Fruit fly (Drosophila melanogaster) whole organism: ENCODE measurements around the gene GNBP1.

Experiments used
- CG8478 ChIP-seq: fragments of >200 bp; optimal IDR thresholded peaks from 2 replicates; lab custom pipeline; 2018; ENCODE audit warnings: inconsistent platforms
- Dll ChIP-seq: fragments of >200 bp; optimal IDR thresholded peaks from 2 replicates; lab custom pipeline; 2017
- EcR ChIP-seq, 2 experiments: fragments of >200 bp; optimal IDR thresholded peaks; 2 replicates each; lab custom pipeline; 2017; ENCODE audit warnings: missing biosample characterization in 2 of 2, missing genetic modification characterization in 2 of 2, missing genetic modification reagents in 2 of 2
- pan ChIP-seq: fragments of >200 bp; optimal IDR thresholded peaks from 2 replicates; lab custom pipeline; 2017
- psq ChIP-seq: fragments of >200 bp; optimal IDR thresholded peaks from 2 replicates; lab custom pipeline; 2017
- usp ChIP-seq: fragments of >200 bp; optimal IDR thresholded peaks from 2 replicates; lab custom pipeline; 2017; ENCODE audit warnings: missing biosample characterization, missing genetic modification characterization, mixed read lengths

Gene GNBP1

DNA sequence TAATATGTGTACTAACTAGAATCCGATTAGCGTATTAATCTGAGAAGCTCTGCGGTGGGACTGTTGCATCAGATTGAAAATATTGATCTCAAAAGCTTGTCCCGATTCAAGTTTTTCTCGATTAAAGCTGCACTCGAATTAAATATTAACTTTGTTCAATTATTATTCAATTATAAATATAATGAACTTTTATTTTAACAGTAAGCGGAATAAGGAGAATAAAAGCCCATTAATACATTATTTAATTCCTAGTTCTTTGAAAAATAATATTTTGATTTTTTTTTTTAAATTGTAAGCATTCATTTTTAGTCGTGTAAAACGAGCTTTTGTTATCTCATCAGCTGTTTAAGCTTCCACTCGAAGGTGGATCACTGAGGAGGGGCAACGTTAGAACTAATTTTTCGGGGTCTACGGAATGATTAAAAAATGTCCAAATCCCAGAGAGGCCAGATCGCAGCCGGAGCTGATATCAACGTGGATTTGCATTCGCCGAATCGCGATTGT lies at the start of gene GNBP1, which contains the start of gene GNBP2:
TSS of gene GNBP1 (plus strand) at position 438 of the 504 bp plus-strand sequence.
TSS of gene GNBP2 (minus strand) at position 51 of the 504 bp plus-strand sequence.
- no peak for TF ChIP-seq pan (lab: Kevin White, UChicago)
- TF ChIP-seq CG8478 (lab: Kevin White, UChicago), result no peak
- TF ChIP-seq psq, result no peak
- no peak for TF ChIP-seq usp (GFP tag; lab: Kevin White, UChicago)
- TF ChIP-seq EcR (GFP tag; optimal IDR thresholded peaks at IDR 0.05; lab: Kevin White, UChicago), result no peak
- no peak for TF ChIP-seq Dll (lab: Kevin White, UChicago)

DNA sequence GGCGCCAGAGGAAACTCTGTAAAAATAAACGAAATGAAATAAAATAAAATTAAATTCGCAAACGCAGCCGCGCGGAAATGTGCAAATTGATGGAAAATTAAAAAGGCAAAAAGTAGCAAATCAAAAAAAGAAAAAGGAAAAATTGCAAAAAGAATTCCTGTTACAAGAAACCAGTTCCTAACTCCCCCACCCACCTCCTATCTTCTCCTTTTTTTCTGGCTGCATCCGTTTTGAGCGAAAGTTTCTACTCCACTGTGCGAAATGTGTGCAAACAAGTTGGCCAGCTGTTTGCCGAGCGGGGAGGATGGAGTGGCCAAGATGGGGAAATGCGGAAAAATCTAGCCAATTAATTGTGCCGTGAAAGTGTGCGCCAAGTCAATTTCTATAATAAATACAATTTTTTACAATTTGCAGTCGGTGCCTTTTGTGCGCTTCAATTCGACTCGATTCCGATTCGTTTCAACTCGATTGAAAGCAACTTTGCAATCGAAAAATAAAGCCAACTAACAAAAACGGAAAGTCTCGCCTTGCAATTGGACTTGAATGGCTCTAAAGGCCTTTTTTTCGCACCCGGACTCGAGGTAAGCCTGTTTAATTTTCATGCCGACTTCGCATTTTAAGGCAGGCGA lies 49.0 kb upstream of the GNBP1 start:
- TF ChIP-seq psq (no peak), CG8478 (lab: Kevin White, UChicago) (no peak), EcR (GFP tag; optimal IDR thresholded peaks at IDR 0.05; lab: Kevin White, UChicago) (no peak), Dll (lab: Kevin White, UChicago) (no peak), pan (lab: Kevin White, UChicago) (no peak), usp (GFP tag; lab: Kevin White, UChicago) (no peak)

DNA sequence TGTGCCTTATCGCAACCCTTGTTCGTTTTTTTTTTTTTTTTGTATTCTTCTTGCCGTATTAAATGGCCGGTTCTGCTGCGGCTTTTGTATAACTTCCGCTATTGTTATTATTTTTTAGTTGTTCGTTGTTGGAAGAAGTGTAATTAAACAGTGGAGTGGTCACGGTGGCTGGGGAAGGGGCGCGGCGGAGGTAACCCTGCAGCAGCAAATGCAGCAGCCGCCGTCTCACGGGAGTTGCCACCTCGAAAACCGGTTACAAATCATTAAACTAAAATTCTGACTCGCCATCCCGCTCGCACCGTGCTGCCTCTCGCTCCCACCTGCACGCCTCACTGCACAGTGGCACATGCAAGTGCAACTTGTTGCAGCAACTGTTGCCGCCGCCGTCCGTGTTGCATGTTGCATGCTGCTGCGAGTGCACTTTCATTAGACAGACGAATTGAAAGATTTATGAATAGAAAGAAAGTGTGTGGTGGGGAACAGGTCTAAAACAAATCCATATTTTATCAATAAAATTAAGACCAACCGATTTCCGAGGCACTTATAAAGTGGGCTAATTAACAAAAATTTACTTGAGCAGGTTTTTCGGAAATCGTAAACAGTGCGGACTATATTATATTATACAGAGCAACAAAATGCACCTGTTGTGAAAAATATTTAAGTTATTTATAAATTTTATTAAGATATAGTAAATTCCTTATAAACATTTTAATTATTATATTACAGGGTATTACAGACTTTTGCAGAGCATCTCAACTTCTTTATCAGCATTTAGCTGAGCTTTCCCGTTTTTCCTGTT lies 47.7 kb upstream of the GNBP1 start:
- TF ChIP-seq Dll (lab: Kevin White, UChicago) (no peak), EcR (GFP tag; optimal IDR thresholded peaks at IDR 0.05; lab: Kevin White, UChicago) (no peak), pan (lab: Kevin White, UChicago) (no peak), usp (GFP tag; lab: Kevin White, UChicago) (no peak), CG8478 (lab: Kevin White, UChicago) (no peak), psq (no peak)

DNA sequence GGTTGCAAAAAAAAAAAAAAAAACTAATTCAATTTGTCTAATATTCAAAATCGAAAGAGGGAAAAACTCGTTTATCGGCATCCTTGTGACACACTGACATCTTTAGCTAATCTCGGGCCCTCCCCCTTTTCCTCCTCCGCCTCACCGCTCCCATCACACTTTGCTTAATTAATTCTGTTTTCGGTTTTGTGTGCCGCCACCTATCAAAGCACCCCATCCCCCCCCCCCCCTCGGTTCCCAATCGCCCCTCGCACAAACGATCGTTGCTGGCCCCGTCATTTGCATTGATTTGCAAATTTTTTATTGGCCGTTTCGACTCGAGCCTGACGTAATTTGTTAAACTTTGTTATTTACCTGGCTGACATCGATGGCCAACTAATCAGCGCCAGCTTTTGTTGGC lies 47.1 kb upstream of the GNBP1 start:
- no peak for TF ChIP-seq CG8478 (lab: Kevin White, UChicago)
- no peak for TF ChIP-seq pan (lab: Kevin White, UChicago)
- TF ChIP-seq usp (GFP tag; lab: Kevin White, UChicago), result no peak
- TF ChIP-seq psq, result no peak
- no peak for TF ChIP-seq EcR (GFP tag; optimal IDR thresholded peaks at IDR 0.05; lab: Kevin White, UChicago)
- no peak for TF ChIP-seq Dll (lab: Kevin White, UChicago)

DNA sequence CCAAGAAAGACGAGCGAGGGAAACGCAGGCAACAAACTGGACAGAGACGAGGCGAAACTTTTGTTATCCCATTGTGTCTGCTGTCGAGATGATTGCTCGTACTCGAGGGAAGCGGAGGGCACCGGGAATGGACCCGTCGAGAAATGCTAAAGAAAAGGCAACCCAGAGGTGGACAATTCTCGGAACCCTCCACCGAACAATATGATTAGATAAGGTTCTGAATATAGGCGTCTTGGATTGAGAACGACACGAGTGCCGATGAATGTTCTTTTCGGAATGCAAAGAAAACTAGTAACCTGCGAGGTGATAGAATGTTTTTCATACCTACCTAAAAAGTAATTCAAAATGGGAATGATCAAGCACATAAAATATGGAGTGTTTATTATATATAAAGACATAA lies 45.7 kb upstream of the GNBP1 start:
- TF ChIP-seq psq, result no peak
- no peak for TF ChIP-seq Dll (lab: Kevin White, UChicago)
- TF ChIP-seq usp (GFP tag; lab: Kevin White, UChicago), result no peak
- TF ChIP-seq EcR (GFP tag; optimal IDR thresholded peaks at IDR 0.05; lab: Kevin White, UChicago), result no peak
- no peak for TF ChIP-seq CG8478 (lab: Kevin White, UChicago)
- no peak for TF ChIP-seq pan (lab: Kevin White, UChicago)

DNA sequence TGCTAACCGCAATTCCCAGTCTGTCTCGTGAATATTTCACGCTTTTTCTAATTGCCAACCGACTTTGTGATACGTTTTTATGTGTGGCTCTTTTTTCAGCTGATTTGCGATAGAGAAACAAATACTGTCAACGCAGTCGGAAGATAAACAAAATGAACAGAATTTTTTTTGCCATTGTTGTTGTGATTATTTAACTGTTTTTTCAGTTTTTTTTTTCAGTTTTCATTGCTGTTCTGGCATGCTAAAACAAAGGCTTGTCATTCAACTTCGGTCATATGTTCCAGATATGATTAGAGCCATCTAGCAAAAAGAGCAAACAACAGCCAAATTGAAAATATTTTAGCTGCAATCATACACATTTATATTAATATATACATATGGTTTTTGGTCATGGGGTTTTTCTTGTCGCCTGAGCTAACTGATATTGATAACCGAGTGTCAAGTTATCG lies 43.4 kb upstream of the GNBP1 start:
- TF ChIP-seq usp (GFP tag; lab: Kevin White, UChicago) (no peak), pan (lab: Kevin White, UChicago) (no peak), psq (no peak), Dll (lab: Kevin White, UChicago) (no peak), CG8478 (lab: Kevin White, UChicago) (no peak), EcR (GFP tag; optimal IDR thresholded peaks at IDR 0.05; lab: Kevin White, UChicago) (no peak)

DNA sequence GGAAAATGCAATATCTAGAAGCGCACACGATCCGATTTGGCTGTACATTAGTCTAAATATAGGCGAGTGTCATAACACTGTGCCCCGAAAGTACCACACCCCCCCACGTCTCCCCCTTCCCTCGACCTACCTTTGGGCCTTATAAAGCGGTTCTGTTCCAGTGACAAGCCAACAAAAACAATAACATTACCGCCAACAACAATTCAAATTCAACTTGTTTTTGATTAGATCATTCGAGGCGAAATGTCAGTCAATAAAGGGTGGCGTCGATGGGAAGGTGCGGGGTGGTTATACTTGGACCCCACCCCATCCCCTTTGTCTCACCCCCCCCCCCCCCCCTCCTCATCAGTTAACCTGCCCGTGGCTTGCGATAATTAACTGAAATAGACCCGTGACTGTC lies 42.5 kb upstream of the GNBP1 start:
- TF ChIP-seq EcR (GFP tag; optimal IDR thresholded peaks at IDR 0.05; lab: Kevin White, UChicago) (no peak), usp (GFP tag; lab: Kevin White, UChicago) (no peak), Dll (lab: Kevin White, UChicago) (no peak), CG8478 (lab: Kevin White, UChicago) (no peak), pan (lab: Kevin White, UChicago) (no peak), psq (no peak)

DNA sequence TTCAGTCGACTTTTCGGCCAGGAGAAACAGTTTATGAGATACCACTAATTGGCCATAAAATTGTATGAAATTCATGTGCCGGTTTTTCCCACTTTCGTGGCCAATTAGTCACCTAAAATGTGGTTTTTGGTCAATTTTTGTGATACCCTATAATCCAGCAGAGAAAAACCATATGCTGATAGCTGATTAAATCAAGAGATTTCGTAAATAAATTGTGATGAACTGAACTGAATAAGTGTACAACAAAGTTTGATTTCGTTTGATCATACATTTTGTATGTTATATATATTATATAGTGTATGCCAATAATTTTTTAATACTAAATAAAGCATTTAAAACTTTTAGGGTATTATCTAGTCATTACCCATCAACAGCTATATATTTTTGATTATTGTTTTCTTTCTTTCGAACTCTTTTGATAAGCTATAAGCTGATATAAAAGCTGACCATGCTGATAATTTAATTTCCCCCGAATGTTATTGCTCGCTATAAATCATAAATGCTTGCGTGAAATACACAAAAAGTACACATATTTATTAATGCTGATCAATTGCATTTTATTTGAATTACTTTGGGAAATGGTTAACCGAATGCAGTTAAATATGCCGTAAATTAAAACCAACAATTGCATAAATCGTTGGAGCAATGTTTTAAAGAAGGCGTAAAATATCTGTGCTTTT lies 40.7 kb upstream of the GNBP1 start:
- peak; percentile 32 for TF ChIP-seq pan (lab: Kevin White, UChicago)
- TF ChIP-seq CG8478 (lab: Kevin White, UChicago), result no peak
- no peak for TF ChIP-seq Dll (lab: Kevin White, UChicago)
- TF ChIP-seq EcR (GFP tag; optimal IDR thresholded peaks at IDR 0.05; lab: Kevin White, UChicago), result no peak

DNA sequence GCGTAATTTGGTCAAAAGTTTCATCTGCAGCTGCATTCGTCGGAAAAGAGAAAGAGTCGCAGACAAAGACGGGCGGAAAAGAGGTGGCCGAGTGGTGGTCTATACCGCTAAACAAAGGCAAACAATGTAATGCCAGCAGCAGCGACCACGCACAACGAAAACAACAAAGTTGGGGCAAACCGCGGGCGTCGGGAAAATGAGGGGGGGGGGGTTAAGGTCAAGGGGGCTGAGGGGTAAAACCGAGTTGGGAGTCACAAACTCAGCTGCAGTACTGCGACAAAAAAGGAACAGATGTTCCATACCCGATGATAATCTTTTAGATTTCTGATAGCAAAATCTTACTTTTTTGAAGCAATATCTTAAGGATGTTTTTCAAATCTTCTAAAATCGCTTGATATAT lies 38.8 kb upstream of the GNBP1 start:
- no peak for TF ChIP-seq psq
- TF ChIP-seq pan (lab: Kevin White, UChicago), result no peak
- TF ChIP-seq CG8478 (lab: Kevin White, UChicago), result no peak
- no peak for TF ChIP-seq usp (GFP tag; lab: Kevin White, UChicago)
- no peak for TF ChIP-seq EcR (GFP tag; optimal IDR thresholded peaks at IDR 0.05; lab: Kevin White, UChicago)
- TF ChIP-seq Dll (lab: Kevin White, UChicago), result no peak

DNA sequence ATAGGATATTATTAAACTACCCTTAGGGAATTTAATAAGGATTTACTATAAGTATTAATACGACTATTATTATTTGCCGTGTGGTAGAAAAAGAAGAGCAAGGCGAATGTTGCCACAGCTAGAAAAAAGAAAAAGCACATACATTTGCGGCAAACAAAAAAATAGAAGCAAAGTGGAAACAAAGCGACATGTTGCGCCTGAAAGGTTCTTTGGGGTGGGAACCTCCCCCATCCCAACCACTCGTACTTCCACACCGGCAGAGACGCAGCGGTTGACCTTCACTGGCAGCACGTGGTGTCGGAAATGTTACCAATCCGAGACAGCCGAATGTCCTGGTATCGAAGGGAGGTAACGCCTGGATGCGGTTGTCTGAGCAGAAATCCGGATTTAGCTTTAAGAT lies 38.3 kb upstream of the GNBP1 start:
- no peak for TF ChIP-seq psq
- no peak for TF ChIP-seq EcR (GFP tag; optimal IDR thresholded peaks at IDR 0.05; lab: Kevin White, UChicago)
- no peak for TF ChIP-seq Dll (lab: Kevin White, UChicago)
- no peak for TF ChIP-seq usp (GFP tag; lab: Kevin White, UChicago)
- no peak for TF ChIP-seq CG8478 (lab: Kevin White, UChicago)
- TF ChIP-seq pan (lab: Kevin White, UChicago), result no peak

DNA sequence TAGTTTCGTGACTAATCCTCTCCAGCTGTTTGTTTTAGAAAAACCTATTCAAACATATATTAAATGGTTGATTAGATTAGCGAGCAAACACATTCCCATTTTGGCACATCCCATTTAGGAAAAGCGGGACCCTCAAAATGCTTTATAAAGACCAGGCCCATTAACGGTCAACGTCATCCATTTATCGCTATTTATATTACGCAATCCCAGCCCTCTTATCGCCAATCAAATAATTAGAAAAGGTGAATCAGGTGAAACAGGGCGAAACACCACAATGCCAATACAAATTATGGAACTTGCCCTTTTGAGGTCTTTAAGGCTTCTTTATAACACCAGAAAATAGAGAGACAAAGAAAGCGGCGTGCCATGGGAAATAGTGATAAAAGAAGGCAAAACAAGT lies 37.6 kb upstream of the GNBP1 start:
- TF ChIP-seq EcR (GFP tag; optimal IDR thresholded peaks at IDR 0.05; lab: Kevin White, UChicago), result no peak
- TF ChIP-seq Dll (lab: Kevin White, UChicago), result no peak
- TF ChIP-seq usp (GFP tag; lab: Kevin White, UChicago), result no peak
- TF ChIP-seq CG8478 (lab: Kevin White, UChicago), result no peak
- no peak for TF ChIP-seq psq
- TF ChIP-seq pan (lab: Kevin White, UChicago), result no peak
